Worm (Caenorhabditis elegans): Measurements from ENCODE around the gene ugt-4.

Gene ugt-4

ce11 chrV:12780248-12780647 lies 14.9 kb downstream of the ugt-4 start (continued):
- TF ChIP-seq ceh-40 (GFP tag; IDR thresholded peaks at IDR 0.05) (peak; percentile 78; the same call in 1 of the 2 replicates), tbx-9 (tag; optimal IDR thresholded peaks at IDR 0.05; ENCODE audit: borderline replicate concordance) (no peak)

ce11 chrV:12773852-12774251 lies 21.3 kb downstream of the ugt-4 start:
- no peak for TF ChIP-seq F57A8.1 (GFP tag; optimal IDR thresholded peaks at IDR 0.05)
- no peak for TF ChIP-seq ztf-18 (tag; optimal IDR thresholded peaks at IDR 0.05)
- TF ChIP-seq madf-8 (GFP tag; conservative IDR thresholded peaks at IDR 0.05): no peak
- TF ChIP-seq lin-26 (GFP tag; IDR thresholded peaks at IDR 0.05): no peak
- no peak for TF ChIP-seq hsf-1 (GFP tag; IDR thresholded peaks at IDR 0.05)
- TF ChIP-seq ceh-100 (GFP tag; IDR thresholded peaks at IDR 0.05): no peak
- no peak for TF ChIP-seq ztf-26 (tag; optimal IDR thresholded peaks at IDR 0.05)
- TF ChIP-seq pha-4 (tag; optimal IDR thresholded peaks at IDR 0.05): no peak

ce11 chrV:12773222-12773621 lies 21.9 kb downstream of the ugt-4 start, which contains the start of gene ZC455.1:
Gene ZC455.1 (plus strand): TSS chrV:12773522.
- no peak for TF ChIP-seq lir-1 (GFP tag; conservative IDR thresholded peaks at IDR 0.05)
- TF ChIP-seq ceh-40 (GFP tag; IDR thresholded peaks at IDR 0.05): no peak
- no peak for TF ChIP-seq lin-40 (tag; optimal IDR thresholded peaks at IDR 0.05)
- no peak for TF ChIP-seq madf-10 (tag; optimal IDR thresholded peaks at IDR 0.05)
- no peak for TF ChIP-seq dpff-1 (tag; optimal IDR thresholded peaks at IDR 0.05)

- TF ChIP-seq lin-26 (GFP tag; IDR thresholded peaks at IDR 0.05) (no peak), Y53G8AR.9 (GFP tag; conservative IDR thresholded peaks at IDR 0.05) (no peak), sea-2 (GFP tag; IDR thresholded peaks at IDR 0.05) (no peak), cebp-1 (GFP tag; IDR thresholded peaks at IDR 0.05) (no peak), cebp-1 (tag; optimal IDR thresholded peaks at IDR 0.05) (no peak)
Observed at ce11 chrV:12768946-12769345, 26.2 kb downstream of the ugt-4 start, which contains the start of gene srt-43. Gene srt-43 (plus strand): TSS chrV:12769246.

- TF ChIP-seq dpl-1 (GFP tag; optimal IDR thresholded peaks at IDR 0.05) (peak; percentile 51), F33H1.4 (GFP tag; IDR thresholded peaks at IDR 0.05) (peak; percentile 48), cebp-1 (GFP tag; IDR thresholded peaks at IDR 0.05) (no peak), cebp-1 (tag; optimal IDR thresholded peaks at IDR 0.05) (peak; percentile 80), snpc-1.1 (tag; optimal IDR thresholded peaks at IDR 0.05; ENCODE audit: insufficient read depth) (peak; percentile 39), snpc-3.4 (tag; optimal IDR thresholded peaks at IDR 0.05) (peak; percentile 42), lin-26 (GFP tag; IDR thresholded peaks at IDR 0.05) (no peak), lsl-1 (GFP tag; optimal IDR thresholded peaks at IDR 0.05) (peak; percentile 77), lin-54 (GFP tag; optimal IDR thresholded peaks at IDR 0.05) (peak; percentile 35), let-607 (tag; optimal IDR thresholded peaks at IDR 0.05) (no peak), aptf-3 (GFP tag; IDR thresholded peaks at IDR 0.05) (no peak), snpc-4 (GFP tag; optimal IDR thresholded peaks at IDR 0.05) (no peak), snpc-4 (tag; optimal IDR thresholded peaks at IDR 0.05) (peak in 1 of 4 experiments; percentile 43), F23B12.7 (tag; optimal IDR thresholded peaks at IDR 0.05; ENCODE audit: insufficient read depth) (peak; percentile 25), ceh-91 (GFP tag; IDR thresholded peaks at IDR 0.05) (peak; percentile 61), xnd-1 (tag; optimal IDR thresholded peaks at IDR 0.05) (peak; percentile 10), madf-6 (GFP tag; IDR thresholded peaks at IDR 0.05) (peak; percentile 81; the same call in 1 of the 2 replicates), dpff-1 (tag; optimal IDR thresholded peaks at IDR 0.05) (no peak), efl-1 (GFP tag; optimal IDR thresholded peaks at IDR 0.05) (peak; percentile 91), rcor-1 (GFP tag; IDR thresholded peaks at IDR 0.05) (no peak), Y67H2A.10 (GFP tag; conservative IDR thresholded peaks at IDR 0.05) (no peak), let-526 (GFP tag; IDR thresholded peaks at IDR 0.05) (no peak), hmg-20 (GFP tag; IDR thresholded peaks at IDR 0.05) (no peak), dox-1 (GFP tag; IDR thresholded peaks at IDR 0.05) (0 out of 2 replicates have a peak, but pooled peaks have one; percentile 14), attf-5 (GFP tag; optimal IDR thresholded peaks at IDR 0.05) (no peak), D2030.7 (GFP tag; IDR thresholded peaks at IDR 0.05) (0 out of 2 replicates have a peak, but pooled peaks have one; percentile 35)
Observed at ce11 chrV:12763291-12763995, 31.7 kb downstream of the ugt-4 start, which contains the start of the genes abcf-1 and scc-3. Gene abcf-1 (minus strand): TSS chrV:12763375. Gene scc-3 (plus strand): TSS chrV:12763945.
